Worm (Caenorhabditis elegans) whole organism, L1 larva: ENCODE results near the gene sre-42.
A peak's percentile ranks its signal among the peaks of the same experiment; 100 is the strongest.

Source experiments
- C16A3.4 ChIP-seq: fragments of 150-350 bp; optimal IDR thresholded peaks from 2 replicates; lab custom pipeline; 2014; ENCODE audit warnings: missing biosample characterization, missing genetic modification characterization
- F16B12.6 ChIP-seq: fragments of 150-350 bp; optimal IDR thresholded peaks from 2 replicates; lab custom pipeline; 2014; ENCODE audit warnings: missing biosample characterization, missing genetic modification characterization
- aha-1 ChIP-seq: fragments of 150-350 bp; optimal IDR thresholded peaks from 2 replicates; lab custom pipeline; 2014; ENCODE audit warnings: missing biosample characterization, missing genetic modification characterization
- alr-1 ChIP-seq: fragments of 200-800 bp; sonication (Bioruptor generic); optimal IDR thresholded peaks from 2 replicates; lab custom pipeline; 2018; ENCODE audit warnings: borderline replicate concordance, mild to moderate bottlenecking, missing genetic modification characterization, missing compliant biosample characterization
- aly-2 ChIP-seq: fragments of 150-350 bp; optimal IDR thresholded peaks from 2 replicates; lab custom pipeline; 2014; ENCODE audit warnings: missing biosample characterization, missing genetic modification characterization
- ama-1 ChIP-seq: fragments of 150-350 bp; optimal IDR thresholded peaks from 2 replicates; lab custom pipeline; 2014
- blmp-1 ChIP-seq: fragments of 150-350 bp; optimal IDR thresholded peaks from 2 replicates; lab custom pipeline; 2014; ENCODE audit warnings: missing biosample characterization, missing genetic modification characterization
- ceh-8 ChIP-seq: fragments of 200-800 bp; sonication (Bioruptor generic); optimal IDR thresholded peaks from 2 replicates; lab custom pipeline; 2018; ENCODE audit warnings: mild to moderate bottlenecking, missing genetic modification characterization, moderate library complexity, missing compliant biosample characterization
- ceh-82 ChIP-seq, 3 experiments: fragments of 150-350 bp in 1 of 3; sonication (generic microtip) in 2 of 3; optimal IDR thresholded peaks; 2 replicates each; lab custom pipeline; 2014 to 2017; ENCODE audit warnings: missing biosample characterization in 3 of 3, missing genetic modification characterization in 3 of 3
- ceh-88 ChIP-seq: fragments of 200-800 bp; sonication (Bioruptor generic); IDR thresholded peaks from 2 replicates; pipeline ENCODE4 v1.3.6; 2022; ENCODE audit warnings: missing genetic modification characterization, missing compliant biosample characterization
- ceh-90 ChIP-seq: sonication (generic microtip); optimal IDR thresholded peaks from 2 replicates; lab custom pipeline; 2016; ENCODE audit warnings: missing genetic modification characterization, missing compliant biosample characterization
- ces-1 ChIP-seq: fragments of 150-350 bp; optimal IDR thresholded peaks from 2 replicates; lab custom pipeline; 2014; ENCODE audit warnings: missing biosample characterization, missing genetic modification reagents, missing genetic modification characterization
- dsc-1 ChIP-seq: sonication (generic microtip); optimal IDR thresholded peaks from 2 replicates; lab custom pipeline; 2016; ENCODE audit warnings: mild to moderate bottlenecking, missing genetic modification characterization, missing compliant biosample characterization
- efl-1 ChIP-seq, 4 experiments: fragments of 150-350 bp; optimal IDR thresholded peaks in 3 of 4; peaks in 1 of 4; 1 replicate in 1 of 4; 2 replicates in 3 of 4; lab custom pipeline; 2014; ENCODE audit warnings: missing biosample characterization in 2 of 4, missing genetic modification characterization in 2 of 4, missing genetic modification reagents in 2 of 4
- elt-3 ChIP-seq, 6 experiments: fragments of 150-350 bp in 1 of 6; sonication (generic microtip); optimal IDR thresholded peaks; 2 replicates each; lab custom pipeline; 2017 to 2018; ENCODE audit warnings: missing biosample characterization in 6 of 6, missing genetic modification characterization in 6 of 6, inconsistent platforms in 1 of 6
- fkh-4 ChIP-seq: sonication (generic microtip); optimal IDR thresholded peaks from 2 replicates; lab custom pipeline; 2016; ENCODE audit warnings: missing compliant biosample characterization, missing genetic modification characterization, borderline replicate concordance
- fos-1 ChIP-seq: fragments of 150-350 bp; optimal IDR thresholded peaks from 2 replicates; lab custom pipeline; 2014; ENCODE audit warnings: missing biosample characterization, missing genetic modification characterization
- hlh-17 ChIP-seq: fragments of 200-800 bp; sonication (Bioruptor generic); optimal IDR thresholded peaks from 2 replicates; lab custom pipeline; 2018; ENCODE audit warnings: missing genetic modification characterization, mild to moderate bottlenecking, missing compliant biosample characterization, moderate library complexity, borderline replicate concordance
- hpl-2 ChIP-seq: fragments of 150-350 bp; optimal IDR thresholded peaks from 2 replicates; lab custom pipeline; 2014; ENCODE audit warnings: missing biosample characterization, missing genetic modification reagents, missing genetic modification characterization
- irx-1 ChIP-seq: sonication (generic microtip); optimal IDR thresholded peaks from 2 replicates; lab custom pipeline; 2016; ENCODE audit warnings: missing genetic modification characterization, missing compliant biosample characterization
- jun-1 ChIP-seq: fragments of 150-350 bp; optimal IDR thresholded peaks from 2 replicates; lab custom pipeline; 2014; ENCODE audit warnings: missing biosample characterization, missing genetic modification reagents, missing genetic modification characterization
- lin-14 ChIP-seq: fragments of 200-800 bp; sonication (Bioruptor generic); optimal IDR thresholded peaks from 2 replicates; lab custom pipeline; 2018; ENCODE audit warnings: mild to moderate bottlenecking, missing genetic modification characterization, moderate library complexity, missing compliant biosample characterization
- lin-35 ChIP-seq, 2 experiments: fragments of 150-350 bp; optimal IDR thresholded peaks; 2 replicates each; lab custom pipeline; 2014; ENCODE audit warnings: missing biosample characterization in 2 of 2, missing genetic modification characterization in 2 of 2, missing genetic modification reagents in 2 of 2
- lin-39 ChIP-seq: fragments of 150-350 bp; optimal IDR thresholded peaks from 2 replicates; lab custom pipeline; 2014; ENCODE audit warnings: missing biosample characterization, missing genetic modification reagents, missing genetic modification characterization
- lir-3 ChIP-seq: sonication (generic microtip); optimal IDR thresholded peaks from 2 replicates; lab custom pipeline; 2016; ENCODE audit warnings: mild to moderate bottlenecking, missing genetic modification characterization, moderate library complexity, missing compliant biosample characterization; ENCODE audit not compliant: poor library complexity
- mef-2 ChIP-seq: fragments of 150-350 bp; optimal IDR thresholded peaks from 2 replicates; lab custom pipeline; 2014; ENCODE audit warnings: missing biosample characterization, missing genetic modification characterization
- mep-1 ChIP-seq: fragments of 150-350 bp; optimal IDR thresholded peaks from 2 replicates; lab custom pipeline; 2014; ENCODE audit warnings: missing biosample characterization, missing genetic modification characterization
- nhr-11 ChIP-seq: fragments of 150-350 bp; optimal IDR thresholded peaks from 2 replicates; lab custom pipeline; 2014; ENCODE audit warnings: missing biosample characterization, missing genetic modification characterization
- nhr-12 ChIP-seq: sonication (generic microtip); optimal IDR thresholded peaks from 2 replicates; lab custom pipeline; 2017; ENCODE audit warnings: missing biosample characterization, missing genetic modification characterization
- nhr-19 ChIP-seq: fragments of 200-800 bp; sonication (Bioruptor generic); conservative IDR thresholded peaks from 2 replicates; pipeline ENCODE4 v1.3.6; 2022; ENCODE audit warnings: missing genetic modification characterization, missing compliant biosample characterization
- nhr-20 ChIP-seq: sonication (generic microtip); optimal IDR thresholded peaks from 2 replicates; lab custom pipeline; 2016; ENCODE audit warnings: mild to moderate bottlenecking, missing genetic modification characterization, missing compliant biosample characterization
- nhr-237 ChIP-seq: fragments of 150-350 bp; optimal IDR thresholded peaks from 2 replicates; lab custom pipeline; 2014; ENCODE audit warnings: missing biosample characterization, missing genetic modification characterization
- nhr-28 ChIP-seq: fragments of 150-350 bp; optimal IDR thresholded peaks from 2 replicates; lab custom pipeline; 2014; ENCODE audit warnings: missing biosample characterization, missing genetic modification characterization
- nhr-47 ChIP-seq: sonication (generic microtip); optimal IDR thresholded peaks from 2 replicates; lab custom pipeline; 2016; ENCODE audit warnings: mild to moderate bottlenecking, missing genetic modification characterization, moderate library complexity, missing compliant biosample characterization
- nhr-76 ChIP-seq: sonication (generic microtip); optimal IDR thresholded peaks from 2 replicates; lab custom pipeline; 2017; ENCODE audit warnings: missing biosample characterization, missing genetic modification characterization
- nhr-77 ChIP-seq: fragments of 150-350 bp; optimal IDR thresholded peaks from 2 replicates; lab custom pipeline; 2014; ENCODE audit warnings: missing biosample characterization, missing genetic modification characterization
- nhr-84 ChIP-seq: sonication (generic microtip); optimal IDR thresholded peaks from 2 replicates; lab custom pipeline; 2017; ENCODE audit warnings: missing biosample characterization, missing genetic modification characterization
- nhr-85 ChIP-seq: sonication (generic microtip); peaks from one replicate; lab custom pipeline; 2016; ENCODE audit warnings: missing genetic modification characterization, inconsistent platforms, missing compliant biosample characterization
- pax-3 ChIP-seq: fragments of 200-800 bp; sonication (Bioruptor generic); optimal IDR thresholded peaks from 2 replicates; lab custom pipeline; 2018; ENCODE audit warnings: mild to moderate bottlenecking, missing genetic modification characterization, moderate library complexity, missing compliant biosample characterization
- skn-1 ChIP-seq: fragments of 150-350 bp; optimal IDR thresholded peaks from 2 replicates; lab custom pipeline; 2014; ENCODE audit warnings: missing biosample characterization, missing genetic modification characterization
- snu-23 ChIP-seq: sonication (generic microtip); optimal IDR thresholded peaks from 2 replicates; lab custom pipeline; 2016; ENCODE audit warnings: missing genetic modification characterization, missing compliant biosample characterization
- sox-4 ChIP-seq: sonication (generic microtip); optimal IDR thresholded peaks from 2 replicates; lab custom pipeline; 2016; ENCODE audit warnings: missing genetic modification characterization, missing compliant biosample characterization
- sptf-1 ChIP-seq: fragments of 150-350 bp; optimal IDR thresholded peaks from 2 replicates; lab custom pipeline; 2014; ENCODE audit warnings: missing biosample characterization, missing genetic modification characterization
- swsn-7 ChIP-seq: sonication (generic microtip); optimal IDR thresholded peaks from 2 replicates; lab custom pipeline; 2016; ENCODE audit warnings: missing genetic modification characterization, missing compliant biosample characterization
- tbx-2 ChIP-seq: sonication (generic microtip); optimal IDR thresholded peaks from 2 replicates; lab custom pipeline; 2016; ENCODE audit warnings: missing genetic modification characterization, missing compliant biosample characterization
- unc-130 ChIP-seq: fragments of 150-350 bp; optimal IDR thresholded peaks from 2 replicates; lab custom pipeline; 2017; ENCODE audit warnings: missing biosample characterization, missing genetic modification characterization, inconsistent platforms
- unc-30 ChIP-seq: sonication (generic microtip); optimal IDR thresholded peaks from 2 replicates; lab custom pipeline; 2017; ENCODE audit warnings: missing biosample characterization, missing genetic modification characterization
- unc-62 ChIP-seq: fragments of 150-350 bp; optimal IDR thresholded peaks from 2 replicates; lab custom pipeline; 2014; ENCODE audit warnings: missing biosample characterization, missing genetic modification reagents, missing genetic modification characterization
- unc-98 ChIP-seq: fragments of 200-800 bp; sonication (Bioruptor generic); IDR thresholded peaks from 2 replicates; pipeline ENCODE4 v1.3.6; 2022; ENCODE audit warnings: missing genetic modification characterization, missing compliant biosample characterization
- vab-15 ChIP-seq: sonication (generic microtip); optimal IDR thresholded peaks from 2 replicates; lab custom pipeline; 2017; ENCODE audit warnings: missing genotype, mild to moderate bottlenecking, missing genetic modification characterization, missing compliant biosample characterization
- zag-1 ChIP-seq: fragments of 150-350 bp; optimal IDR thresholded peaks from 2 replicates; lab custom pipeline; 2014; ENCODE audit warnings: missing biosample characterization, missing genetic modification characterization
- ztf-4 ChIP-seq: fragments of 150-350 bp; optimal IDR thresholded peaks from 2 replicates; lab custom pipeline; 2014; ENCODE audit warnings: missing biosample characterization, missing genetic modification characterization

sre-42 gene

ce11 chrII:12339644-12340043 is 47.0 kb downstream of the sre-42 start, which contains the start of gene sop-2:
sop-2 (plus strand) TSS chrII:12339944.
- no peak for TF ChIP-seq elt-3 (tag; optimal IDR thresholded peaks at IDR 0.05; lab: Kevin White, UChicago)
- no peak for TF ChIP-seq nhr-12 (tag; lab: Kevin White, UChicago)
- no peak for TF ChIP-seq hlh-17 (GFP tag; lab: Kevin White, UChicago)
- no peak for TF ChIP-seq sptf-1
- no peak for TF ChIP-seq nhr-237 (tag; lab: Kevin White, UChicago)
- no peak for TF ChIP-seq alr-1 (tag; lab: Kevin White, UChicago)
- TF ChIP-seq ama-1 (lab: Kevin White, UChicago): no peak
- no peak for TF ChIP-seq lin-35 (GFP tag; optimal IDR thresholded peaks at IDR 0.05; lab: Kevin White, UChicago)
- TF ChIP-seq nhr-20: no peak
- no peak for TF ChIP-seq swsn-7

DNA sequence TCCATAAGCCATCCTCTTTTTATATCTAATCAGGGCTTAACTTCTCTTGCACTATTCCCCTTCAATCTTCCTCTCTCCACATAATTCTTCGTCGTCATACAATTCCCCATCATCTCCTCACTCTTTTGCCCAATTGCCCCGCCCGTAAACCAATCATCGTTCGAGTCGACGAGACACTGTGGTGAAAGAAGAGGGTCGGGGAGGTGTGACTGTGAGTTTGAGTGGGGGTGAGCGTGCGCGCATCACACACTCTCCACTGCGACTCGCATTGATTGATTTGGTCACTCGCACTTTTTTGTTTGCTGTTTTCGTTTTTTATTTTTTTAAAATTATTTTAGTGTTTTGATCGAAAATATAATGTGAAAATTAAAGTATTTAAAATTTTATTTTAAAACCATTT is 47.5 kb downstream of the sre-42 start:
- TF ChIP-seq nhr-20: peak; percentile 74
- TF ChIP-seq fos-1 (tag; lab: Kevin White, UChicago): peak; percentile 75
- TF ChIP-seq nhr-19 (GFP tag; lab: Robert Waterston, UW): peak; percentile 62
- TF ChIP-seq hpl-2 (GFP tag; lab: Kevin White, UChicago): peak; percentile 33
- TF ChIP-seq vab-15 (tag; lab: Kevin White, UChicago): no peak
- TF ChIP-seq dsc-1 (tag; lab: Kevin White, UChicago): peak; percentile 81
- no peak for TF ChIP-seq ces-1
- no peak for TF ChIP-seq hlh-17 (GFP tag; lab: Kevin White, UChicago)
- no peak for TF ChIP-seq aly-2 (tag; lab: Kevin White, UChicago)
- peak; percentile 71 for TF ChIP-seq C16A3.4 (tag; lab: Kevin White, UChicago)
- TF ChIP-seq blmp-1: peak; percentile 77
- peak; percentile 43 for TF ChIP-seq F16B12.6 (tag; lab: Kevin White, UChicago)
- peak; percentile 2 for TF ChIP-seq sox-4 (tag; lab: Kevin White, UChicago)
- TF ChIP-seq ceh-90 (tag; lab: Kevin White, UChicago): no peak
- no peak for TF ChIP-seq unc-98 (GFP tag; lab: Robert Waterston, UW)
- peak; percentile 7 for TF ChIP-seq lir-3 (tag; lab: Kevin White, UChicago)
- peak; percentile 77 for TF ChIP-seq swsn-7
- TF ChIP-seq skn-1 (tag; lab: Kevin White, UChicago): peak; percentile 79
- peak; percentile 14 to 80 (median 47) for TF ChIP-seq ceh-82 (tag; optimal IDR thresholded peaks at IDR 0.05; lab: Kevin White, UChicago)
- TF ChIP-seq nhr-85 (tag; lab: Kevin White, UChicago): peak; percentile 68
- no peak for TF ChIP-seq nhr-77
- TF ChIP-seq unc-130 (tag; lab: Kevin White, UChicago): peak; percentile 57
- peak; percentile 67 to 83 for TF ChIP-seq lin-35 (GFP tag; optimal IDR thresholded peaks at IDR 0.05; lab: Kevin White, UChicago)
- TF ChIP-seq efl-1 (optimal IDR thresholded peaks at IDR 0.05; lab: Kevin White, UChicago): peak; percentile 76
- peak; percentile 68 to 95 for TF ChIP-seq efl-1 (GFP tag; optimal IDR thresholded peaks at IDR 0.05 in 1 of 2; lab: Kevin White, UChicago)
- no peak for TF ChIP-seq lin-14
- TF ChIP-seq irx-1 (tag; lab: Kevin White, UChicago): no peak
- TF ChIP-seq tbx-2: peak; percentile 75
- no peak for TF ChIP-seq unc-30 (tag; lab: Kevin White, UChicago)
- peak; percentile 74 for TF ChIP-seq nhr-47 (tag; lab: Kevin White, UChicago)
- TF ChIP-seq mef-2 (tag; lab: Kevin White, UChicago): no peak
- TF ChIP-seq aha-1 (tag; lab: Kevin White, UChicago): no peak
- peak; percentile 80 for TF ChIP-seq mep-1 (tag; lab: Kevin White, UChicago)
- no peak for TF ChIP-seq nhr-28 (tag; lab: Kevin White, UChicago)
- TF ChIP-seq alr-1 (tag; lab: Kevin White, UChicago): no peak
- TF ChIP-seq pax-3 (tag; lab: Kevin White, UChicago): peak; percentile 60
- no peak for TF ChIP-seq unc-62 (GFP tag; lab: Kevin White, UChicago)
- peak; percentile 30 for TF ChIP-seq jun-1 (tag; lab: Kevin White, UChicago)
- TF ChIP-seq zag-1 (tag; lab: Kevin White, UChicago): no peak
- TF ChIP-seq ceh-8: no peak
- TF ChIP-seq nhr-76 (tag; lab: Kevin White, UChicago): no peak
- no peak for TF ChIP-seq ztf-4 (tag; lab: Kevin White, UChicago)
- TF ChIP-seq ceh-88 (GFP tag; lab: Robert Waterston, UW): no peak
- TF ChIP-seq nhr-11 (tag; lab: Kevin White, UChicago): no peak
- no peak for TF ChIP-seq fkh-4 (tag; lab: Kevin White, UChicago)
- TF ChIP-seq snu-23 (GFP tag; lab: Kevin White, UChicago): peak; percentile 85
- peak; percentile 17 for TF ChIP-seq lin-39 (tag; lab: Kevin White, UChicago)
- TF ChIP-seq nhr-84 (tag; lab: Kevin White, UChicago): no peak
